Worm (Caenorhabditis elegans): ENCODE results near the gene str-161.

DNA sequence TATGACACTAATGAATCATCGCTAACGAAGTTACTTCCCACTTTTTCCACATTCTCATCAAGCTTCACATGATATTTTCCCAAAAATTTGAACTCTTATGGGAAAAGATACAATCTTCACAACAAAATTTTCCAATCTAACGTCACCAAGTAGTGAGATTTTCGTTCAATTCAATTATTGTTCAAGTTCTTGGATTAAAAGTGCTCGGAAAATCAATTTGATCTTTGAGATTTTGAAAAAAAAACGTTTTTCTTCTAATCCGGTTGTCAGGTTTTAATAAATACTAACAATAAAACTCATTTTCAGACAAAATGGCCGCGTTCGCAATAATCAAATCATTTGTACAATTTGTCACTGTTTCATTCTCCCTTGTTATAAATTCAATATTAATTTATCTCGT, 30.2 kb upstream of the str-161 start, which contains the start of gene str-153:
- TF ChIP-seq K12H6.12 (tag; optimal IDR thresholded peaks at IDR 0.05) (no peak), ama-1 (optimal IDR thresholded peaks at IDR 0.05) (no peak), ama-1 (GFP tag; optimal IDR thresholded peaks at IDR 0.05) (no peak), T07F8.4 (tag; optimal IDR thresholded peaks at IDR 0.05) (no peak), nfya-2 (GFP tag; IDR thresholded peaks at IDR 0.05) (no peak), nfya-1 (tag; optimal IDR thresholded peaks at IDR 0.05; ENCODE audit: borderline replicate concordance, insufficient read depth) (no peak), pbrm-1 (GFP tag; IDR thresholded peaks at IDR 0.05) (no peak), athp-1 (tag; optimal IDR thresholded peaks at IDR 0.05) (no peak), F55B11.4 (tag; optimal IDR thresholded peaks at IDR 0.05; ENCODE audit: borderline replicate concordance, insufficient read depth) (no peak), snpc-4 (GFP tag; optimal IDR thresholded peaks at IDR 0.05) (no peak), snpc-4 (tag; optimal IDR thresholded peaks at IDR 0.05) (no peak), repo-1 (tag; optimal IDR thresholded peaks at IDR 0.05) (no peak), sptf-2 (GFP tag; optimal IDR thresholded peaks at IDR 0.05) (no peak), ceh-100 (GFP tag; IDR thresholded peaks at IDR 0.05) (no peak), ccch-3 (GFP tag; optimal IDR thresholded peaks at IDR 0.05) (no peak), ztf-28 (GFP tag; IDR thresholded peaks at IDR 0.05) (no peak)

All from whole organism, young adult.